Worm (Caenorhabditis elegans): ENCODE results near the gene C18A11.3.

DNA sequence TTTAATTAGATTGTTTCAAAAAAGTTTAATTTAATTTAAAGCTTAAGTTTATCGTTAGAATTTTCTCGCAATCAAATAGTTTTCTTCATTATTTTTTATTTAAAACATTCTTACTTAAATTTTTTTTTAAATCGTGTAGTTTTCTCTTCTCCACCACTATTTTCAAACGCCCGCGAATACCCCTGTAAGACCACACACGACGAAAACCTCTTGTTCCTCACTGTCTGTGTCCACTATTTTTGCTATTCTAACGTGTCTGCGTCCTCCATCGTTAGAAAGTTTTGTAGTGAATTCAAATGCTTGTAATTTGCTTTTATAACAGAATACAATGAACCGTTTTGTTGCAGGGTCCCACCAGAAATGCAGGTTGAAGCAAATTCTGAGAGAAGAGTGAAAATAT, 20.0 kb upstream of the C18A11.3 start, which contains the start of gene xol-1:
- TF ChIP-seq nhr-28 (tag; optimal IDR thresholded peaks at IDR 0.05) = no peak
- TF ChIP-seq R02D3.7 (tag; optimal IDR thresholded peaks at IDR 0.05) = no peak
- TF ChIP-seq skn-1 (tag; optimal IDR thresholded peaks at IDR 0.05) = no peak
- TF ChIP-seq unc-39 (tag; optimal IDR thresholded peaks at IDR 0.05) = no peak
- no peak for TF ChIP-seq fkh-10 (GFP tag; optimal IDR thresholded peaks at IDR 0.05)
- no peak for TF ChIP-seq elt-3 (tag; optimal IDR thresholded peaks at IDR 0.05)
- no peak for TF ChIP-seq unc-62 (GFP tag; optimal IDR thresholded peaks at IDR 0.05)
- TF ChIP-seq ceh-28 (tag; optimal IDR thresholded peaks at IDR 0.05) = no peak

Measured in whole organism, L3 larva.